Fruit fly (Drosophila melanogaster): ENCODE data around the gene srp.

DNA sequence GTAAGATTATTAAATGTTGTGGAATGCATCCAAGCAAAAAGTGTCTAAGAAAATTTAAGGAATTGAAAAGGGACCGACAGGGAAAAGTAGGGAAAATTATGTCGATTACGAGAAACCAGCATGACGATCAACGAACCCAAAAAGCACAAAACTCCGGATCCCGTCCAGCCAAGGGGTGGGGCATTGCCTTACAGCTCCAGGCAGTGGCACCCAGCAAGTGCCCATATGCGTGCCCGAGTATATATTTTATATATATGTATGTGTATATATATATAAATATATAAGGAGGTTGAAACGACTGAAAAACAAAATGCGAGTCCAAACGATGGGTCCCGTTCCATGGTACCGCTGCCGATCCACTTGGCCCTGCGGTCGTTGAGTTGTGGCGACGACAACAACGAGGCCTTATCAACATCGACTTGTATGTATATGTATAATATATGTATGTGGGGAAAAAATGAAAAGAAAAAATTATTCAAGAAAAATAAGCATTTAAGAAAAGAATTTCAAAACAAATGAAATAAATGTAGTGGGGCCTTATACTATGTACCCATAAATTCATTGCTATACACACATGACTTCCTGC lies 1.2 kb downstream of the srp start:
- TF ChIP-seq D1 (tag; optimal IDR thresholded peaks at IDR 0.05) (no peak), Pif1B (GFP tag; optimal IDR thresholded peaks at IDR 0.05) (no peak), CG8301 (tag; optimal IDR thresholded peaks at IDR 0.05) (peak; percentile 19), CG12605 (GFP tag; IDR thresholded peaks at IDR 0.05) (peak; percentile 39; the same call in 1 of the 2 replicates), CG13204 (GFP tag; optimal IDR thresholded peaks at IDR 0.05) (peak; percentile 30), fd96Ca (GFP tag; IDR thresholded peaks at IDR 0.05) (no peak), CG15710 (tag; optimal IDR thresholded peaks at IDR 0.05) (peak; percentile 20)
